Fruit fly (Drosophila melanogaster) whole organism, embryonic: ENCODE data around the gene CG14868.

ENCODE experiments used
- Blimp-1 ChIP-seq: fragments of 200-800 bp; sonication (Bioruptor generic); optimal IDR thresholded peaks from 3 replicates; lab custom pipeline; 2018; ENCODE audit warnings: missing biosample characterization, missing genetic modification characterization, mild to moderate bottlenecking, moderate library complexity, missing genetic modification reagents
- CG10147 ChIP-seq: fragments of 200-800 bp; sonication (Bioruptor generic); optimal IDR thresholded peaks from 2 replicates; lab custom pipeline; 2019; ENCODE audit warnings: missing biosample characterization, mild to moderate bottlenecking, missing genetic modification characterization, moderate library complexity
- CG10209 ChIP-seq: fragments of 200-800 bp; sonication (Bioruptor generic); optimal IDR thresholded peaks from 3 replicates; lab custom pipeline; 2017; ENCODE audit warnings: missing biosample characterization, mild to moderate bottlenecking, missing genetic modification characterization, missing genetic modification reagents
- CG10543 ChIP-seq: fragments of 200-800 bp; sonication (Bioruptor generic); optimal IDR thresholded peaks from 3 replicates; lab custom pipeline; 2017; ENCODE audit warnings: missing biosample characterization, mild to moderate bottlenecking, missing genetic modification characterization, moderate library complexity
- CG10654 ChIP-seq: fragments of 200-800 bp; sonication (Bioruptor generic); optimal IDR thresholded peaks from 2 replicates; lab custom pipeline; 2016; ENCODE audit warnings: missing biosample characterization, missing genetic modification characterization
- CG11085 ChIP-seq: fragments of 200-800 bp; sonication (Bioruptor generic); IDR thresholded peaks from 2 replicates; pipeline ENCODE4 v1.3.6; 2022; ENCODE audit warnings: missing biosample characterization, missing genetic modification characterization
- CG11695 ChIP-seq: fragments of 200-800 bp; sonication (Bioruptor generic); IDR thresholded peaks from 3 replicates; pipeline ENCODE4 v1.3.6; 2022; ENCODE audit warnings: missing biosample characterization, missing genetic modification characterization
- CG13123 ChIP-seq: fragments of 200-800 bp; sonication (Bioruptor generic); optimal IDR thresholded peaks from 2 replicates; lab custom pipeline; 2016; ENCODE audit warnings: missing biosample characterization, missing genetic modification characterization
- CG14050 ChIP-seq: fragments of 200-800 bp; sonication (Bioruptor generic); IDR thresholded peaks from 3 replicates; pipeline ENCODE4 v1.3.6; 2022; ENCODE audit warnings: missing biosample characterization, missing genetic modification characterization
- CG15514 ChIP-seq: fragments of 200-800 bp; sonication (Bioruptor generic); optimal IDR thresholded peaks from 3 replicates; lab custom pipeline; 2017; ENCODE audit warnings: missing biosample characterization, missing genetic modification characterization, mild to moderate bottlenecking, moderate library complexity, missing genetic modification reagents
- CG15601 ChIP-seq: fragments of 200-800 bp; sonication (Bioruptor generic); optimal IDR thresholded peaks from 3 replicates; lab custom pipeline; 2019; ENCODE audit warnings: missing biosample characterization, mild to moderate bottlenecking, missing genetic modification characterization, moderate library complexity
- CG16779 ChIP-seq: fragments of 200-800 bp; sonication (Bioruptor generic); IDR thresholded peaks from 2 replicates; pipeline ENCODE4 v1.3.6; 2022; ENCODE audit warnings: missing biosample characterization, missing genetic modification characterization
- CG17612 ChIP-seq: fragments of 200-800 bp; sonication (Bioruptor generic); IDR thresholded peaks from 2 replicates; pipeline ENCODE4 v1.3.6; 2022; ENCODE audit warnings: missing biosample characterization, missing genetic modification characterization
- CG1792 ChIP-seq: fragments of 200-800 bp; sonication (Bioruptor generic); optimal IDR thresholded peaks from 2 replicates; lab custom pipeline; 2016; ENCODE audit warnings: missing biosample characterization, missing genetic modification characterization
- CG18011 ChIP-seq: fragments of 200-800 bp; sonication (Bioruptor generic); optimal IDR thresholded peaks from 2 replicates; lab custom pipeline; 2017; ENCODE audit warnings: missing biosample characterization, missing genetic modification characterization, mild to moderate bottlenecking, moderate library complexity, missing genotype
- CG18599 ChIP-seq: fragments of 200-800 bp; sonication (Bioruptor generic); optimal IDR thresholded peaks from 3 replicates; lab custom pipeline; 2017; ENCODE audit warnings: missing biosample characterization, missing genetic modification characterization, mild to moderate bottlenecking, moderate library complexity, missing genetic modification reagents
- CG4854 ChIP-seq: fragments of 200-800 bp; sonication (Bioruptor generic); optimal IDR thresholded peaks from 2 replicates; lab custom pipeline; 2016; ENCODE audit warnings: missing biosample characterization, missing genetic modification characterization, inconsistent platforms
- CG5245 ChIP-seq: fragments of 200-800 bp; sonication (Bioruptor generic); optimal IDR thresholded peaks from 3 replicates; lab custom pipeline; 2016; ENCODE audit warnings: missing biosample characterization, missing genetic modification characterization
- CG6254 ChIP-seq: fragments of 200-800 bp; sonication (Bioruptor generic); optimal IDR thresholded peaks from 3 replicates; lab custom pipeline; 2017; ENCODE audit warnings: mild to moderate bottlenecking, missing biosample characterization, missing genetic modification reagents, missing genetic modification characterization
- Dll ChIP-seq: fragments of 200-800 bp; sonication (Bioruptor generic); IDR thresholded peaks from 4 replicates; pipeline ENCODE4 v1.3.6; 2022; ENCODE audit warnings: missing biosample characterization, missing genetic modification characterization; ENCODE audit not compliant: partially characterized antibody
- Eip74EF ChIP-seq, 2 experiments: fragments of 200-800 bp in 1 of 2; fragments of >200 bp in 1 of 2; sonication (Bioruptor generic) in 1 of 2; optimal IDR thresholded peaks; 2 replicates each; lab custom pipeline; 2017 to 2019; ENCODE audit warnings: missing biosample characterization in 2 of 2, missing genetic modification characterization in 2 of 2, mild to moderate bottlenecking in 1 of 2, moderate library complexity in 1 of 2
- H15 ChIP-seq: fragments of 200-800 bp; sonication (Bioruptor generic); IDR thresholded peaks from 3 replicates; pipeline ENCODE4 v1.3.6; 2022; ENCODE audit warnings: missing biosample characterization, missing genetic modification characterization
- Mes4 ChIP-seq: fragments of 200-800 bp; sonication (Bioruptor generic); optimal IDR thresholded peaks from 2 replicates; lab custom pipeline; 2016; ENCODE audit warnings: missing biosample characterization, missing genetic modification characterization
- Sox100B ChIP-seq: fragments of 200-800 bp; sonication (Bioruptor generic); optimal IDR thresholded peaks from 3 replicates; lab custom pipeline; 2018; ENCODE audit warnings: missing biosample characterization, mild to moderate bottlenecking, missing genetic modification characterization
- Ssrp ChIP-seq: fragments of 200-800 bp; sonication (Bioruptor generic); optimal IDR thresholded peaks from 2 replicates; lab custom pipeline; 2018; ENCODE audit warnings: missing biosample characterization, mild to moderate bottlenecking, missing genetic modification characterization, moderate library complexity
- Trl ChIP-seq, 3 experiments: fragments of >200 bp in 2 of 3; fragments of 200-800 bp in 1 of 3; sonication (Bioruptor generic) in 1 of 3; optimal IDR thresholded peaks; 2 replicates in 1 of 3; 3 replicates in 2 of 3; lab custom pipeline; 2016 to 2017; ENCODE audit warnings: missing biosample characterization in 1 of 3, missing genetic modification characterization in 1 of 3
- ap ChIP-seq: fragments of 200-800 bp; sonication (Bioruptor generic); IDR thresholded peaks from 2 replicates; pipeline ENCODE4 v1.3.6; 2022; ENCODE audit warnings: missing biosample characterization, missing genetic modification characterization
- ase ChIP-seq: fragments of 200-800 bp; sonication (Bioruptor generic); IDR thresholded peaks from 3 replicates; pipeline ENCODE4 v1.3.6; 2022; ENCODE audit warnings: missing biosample characterization, missing genetic modification characterization
- bsh ChIP-seq, 2 experiments: fragments of 200-800 bp; sonication (Bioruptor generic); optimal IDR thresholded peaks; 2 replicates each; lab custom pipeline; 2017 to 2018; ENCODE audit warnings: mild to moderate bottlenecking in 2 of 2, missing biosample characterization in 2 of 2, missing genetic modification characterization in 2 of 2, moderate library complexity in 1 of 2
- cas ChIP-seq: fragments of 200-800 bp; sonication (Bioruptor generic); IDR thresholded peaks from 2 replicates; pipeline ENCODE4 v1.3.6; 2022; ENCODE audit warnings: missing biosample characterization, missing genetic modification characterization
- crp ChIP-seq, 2 experiments: fragments of 200-800 bp; sonication (Bioruptor generic); optimal IDR thresholded peaks; 2 replicates in 1 of 2; 3 replicates in 1 of 2; lab custom pipeline; 2017; ENCODE audit warnings: missing biosample characterization in 2 of 2, missing genetic modification characterization in 2 of 2, mild to moderate bottlenecking in 1 of 2, moderate library complexity in 1 of 2
- dmrt99B ChIP-seq: fragments of 200-800 bp; sonication (Bioruptor generic); optimal IDR thresholded peaks from 2 replicates; lab custom pipeline; 2018; ENCODE audit warnings: missing biosample characterization, mild to moderate bottlenecking, missing genetic modification characterization, moderate library complexity
- exex ChIP-seq: fragments of 200-800 bp; sonication (Bioruptor generic); optimal IDR thresholded peaks from 4 replicates; lab custom pipeline; 2018; ENCODE audit warnings: missing biosample characterization, mild to moderate bottlenecking, missing genetic modification characterization, moderate library complexity
- eyg ChIP-seq: fragments of 200-800 bp; sonication (Bioruptor generic); optimal IDR thresholded peaks from 3 replicates; lab custom pipeline; 2016; ENCODE audit warnings: missing biosample characterization, missing genetic modification characterization
- gcm ChIP-seq: fragments of 200-800 bp; sonication (Bioruptor generic); optimal IDR thresholded peaks from 2 replicates; lab custom pipeline; 2019; ENCODE audit warnings: missing biosample characterization, mild to moderate bottlenecking, missing genetic modification characterization, moderate library complexity
- gcm2 ChIP-seq: fragments of 200-800 bp; sonication (Bioruptor generic); optimal IDR thresholded peaks from 2 replicates; lab custom pipeline; 2016; ENCODE audit warnings: missing biosample characterization, missing genetic modification characterization
- gro ChIP-seq: fragments of 200-800 bp; sonication (Bioruptor generic); optimal IDR thresholded peaks from 2 replicates; lab custom pipeline; 2016; ENCODE audit warnings: missing biosample characterization, missing genetic modification characterization
- h ChIP-seq: fragments of >200 bp; optimal IDR thresholded peaks from 2 replicates; lab custom pipeline; 2017
- jing ChIP-seq: fragments of 200-800 bp; sonication (Bioruptor generic); optimal IDR thresholded peaks from 2 replicates; lab custom pipeline; 2018; ENCODE audit warnings: missing biosample characterization, mild to moderate bottlenecking, missing genetic modification characterization
- kni ChIP-seq: fragments of 200-800 bp; sonication (Bioruptor generic); optimal IDR thresholded peaks from 3 replicates; lab custom pipeline; 2017; ENCODE audit warnings: mild to moderate bottlenecking, missing biosample characterization, missing genetic modification reagents, missing genetic modification characterization
- lov ChIP-seq, 2 experiments: fragments of 200-800 bp in 1 of 2; fragments of >200 bp in 1 of 2; sonication (Bioruptor generic) in 1 of 2; IDR thresholded peaks in 1 of 2; optimal IDR thresholded peaks in 1 of 2; 2 replicates in 1 of 2; 3 replicates in 1 of 2; pipeline versions ENCODE4 v1.3.6 to Lab custom; 2017 to 2022; ENCODE audit warnings: missing biosample characterization in 1 of 2, missing genetic modification characterization in 1 of 2
- nom ChIP-seq: fragments of 200-800 bp; sonication (Bioruptor generic); optimal IDR thresholded peaks from 2 replicates; lab custom pipeline; 2017; ENCODE audit warnings: missing biosample characterization, missing genetic modification characterization, mild to moderate bottlenecking, moderate library complexity, missing genetic modification reagents
- onecut ChIP-seq: fragments of 200-800 bp; sonication (Bioruptor generic); IDR thresholded peaks from 2 replicates; pipeline ENCODE4 v1.3.6; 2022; ENCODE audit warnings: missing biosample characterization, missing genetic modification characterization
- org-1 ChIP-seq: fragments of 200-800 bp; sonication (Bioruptor generic); optimal IDR thresholded peaks from 2 replicates; lab custom pipeline; 2017; ENCODE audit warnings: missing biosample characterization, missing genetic modification characterization
- sd ChIP-seq: fragments of 200-800 bp; sonication (Bioruptor generic); optimal IDR thresholded peaks from 3 replicates; lab custom pipeline; 2018; ENCODE audit warnings: missing biosample characterization, mild to moderate bottlenecking, missing genetic modification characterization, moderate library complexity
- slou ChIP-seq: fragments of 200-800 bp; sonication (Bioruptor generic); optimal IDR thresholded peaks from 3 replicates; lab custom pipeline; 2016; ENCODE audit warnings: missing biosample characterization, missing genetic modification characterization
- stwl ChIP-seq: fragments of 200-800 bp; sonication (Bioruptor generic); optimal IDR thresholded peaks from 3 replicates; lab custom pipeline; 2018; ENCODE audit warnings: missing biosample characterization, mild to moderate bottlenecking, missing genetic modification characterization, moderate library complexity
- trh ChIP-seq: fragments of 200-800 bp; sonication (Bioruptor generic); optimal IDR thresholded peaks from 2 replicates; lab custom pipeline; 2016; ENCODE audit warnings: missing biosample characterization, missing genetic modification characterization

CG14868 gene

dm6 chr3R:15408131-15408731, 38.5 kb upstream of the CG14868 start, which contains the start of gene Atx2 (continued):
- TF ChIP-seq CG18011 = no peak
- no peak for TF ChIP-seq h
- no peak for TF ChIP-seq slou
- no peak for TF ChIP-seq CG5245 (GFP tag; lab: Kevin White, UChicago)
- TF ChIP-seq dmrt99B = no peak
- TF ChIP-seq Ssrp (tag; lab: Kevin White, UChicago) = no peak
- peak; percentile 89 for TF ChIP-seq stwl
- peak; percentile 37 for TF ChIP-seq CG18599 (GFP tag; lab: Kevin White, UChicago)
- TF ChIP-seq gro = peak; percentile 64
- no peak for TF ChIP-seq CG10147 (GFP tag; lab: Kevin White, UChicago)
- no peak for TF ChIP-seq Trl (optimal IDR thresholded peaks at IDR 0.05; lab: Kevin White, UChicago)
- peak; percentile 24 for TF ChIP-seq Trl (GFP tag; optimal IDR thresholded peaks at IDR 0.05; lab: Kevin White, UChicago)
- peak; percentile 24 for TF ChIP-seq CG4854 (GFP tag; lab: Kevin White, UChicago)
- no peak for TF ChIP-seq sd (tag; lab: Kevin White, UChicago)
- TF ChIP-seq Mes4 (GFP tag; lab: Kevin White, UChicago) = no peak
- TF ChIP-seq exex (tag; lab: Kevin White, UChicago) = no peak
- no peak for TF ChIP-seq trh (GFP tag; lab: Kevin White, UChicago)
- no peak for TF ChIP-seq ap
- TF ChIP-seq kni (GFP tag; lab: Kevin White, UChicago) = no peak
- no peak for TF ChIP-seq Eip74EF (GFP tag; optimal IDR thresholded peaks at IDR 0.05; lab: Kevin White, UChicago)
- TF ChIP-seq crp (GFP tag; optimal IDR thresholded peaks at IDR 0.05; lab: Kevin White, UChicago) = peak in 1 of 2 experiments; percentile 39
- no peak for TF ChIP-seq CG11085 (GFP tag; lab: Robert Waterston, UW)
- TF ChIP-seq jing (GFP tag; lab: Kevin White, UChicago) = no peak
- no peak for TF ChIP-seq lov (optimal IDR thresholded peaks at IDR 0.05; lab: Kevin White, UChicago)
- peak; percentile 71; the same call in 1 of the 3 replicates for TF ChIP-seq lov (GFP tag; IDR thresholded peaks at IDR 0.05; lab: Robert Waterston, UW)
- no peak for TF ChIP-seq org-1 (GFP tag; lab: Kevin White, UChicago)
- TF ChIP-seq eyg = no peak
- TF ChIP-seq CG13123 (GFP tag; lab: Kevin White, UChicago) = no peak
- no peak for TF ChIP-seq nom (GFP tag; lab: Kevin White, UChicago)
- peak in 1 of 2 experiments; percentile 5 for TF ChIP-seq bsh (GFP tag; optimal IDR thresholded peaks at IDR 0.05; lab: Kevin White, UChicago)
- no peak for TF ChIP-seq gcm (GFP tag; lab: Kevin White, UChicago)
- no peak for TF ChIP-seq Sox100B (GFP tag; lab: Kevin White, UChicago)
- TF ChIP-seq Blimp-1 (GFP tag; lab: Kevin White, UChicago) = peak; percentile 17
- TF ChIP-seq ase = no peak
- peak; percentile 54 for TF ChIP-seq CG1792 (GFP tag; lab: Kevin White, UChicago)
- TF ChIP-seq CG14050 = no peak
- peak; percentile 5 for TF ChIP-seq CG10654
- TF ChIP-seq CG10209 = peak; percentile 26
- peak; percentile 33 for TF ChIP-seq CG10543 (GFP tag; lab: Kevin White, UChicago)
- TF ChIP-seq CG17612 = no peak
- no peak for TF ChIP-seq cas
- no peak for TF ChIP-seq CG6254
- peak; percentile 14; the same call in 1 of the 2 replicates for TF ChIP-seq onecut
- TF ChIP-seq CG11695 (GFP tag; lab: Robert Waterston, UW) = no peak
- no peak for TF ChIP-seq H15 (GFP tag; lab: Robert Waterston, UW)
- peak; percentile 95 for TF ChIP-seq Dll (GFP tag; lab: Robert Waterston, UW)
- TF ChIP-seq CG15601 (tag; lab: Kevin White, UChicago) = peak; percentile 51
- TF ChIP-seq gcm2 (GFP tag; lab: Kevin White, UChicago) = no peak
- peak; percentile 46 for TF ChIP-seq CG15514 (GFP tag; lab: Kevin White, UChicago)
- no peak for TF ChIP-seq CG16779
